Worm (Caenorhabditis elegans) whole organism, early embryonic: ENCODE measurements around the gene K03B8.6.

Source experiments
- B0310.2 ChIP-seq: sonication (generic microtip); optimal IDR thresholded peaks from 2 replicates; lab custom pipeline; 2016; ENCODE audit warnings: mild to moderate bottlenecking, missing genetic modification characterization, missing compliant biosample characterization
- aly-1 ChIP-seq: sonication (generic microtip); optimal IDR thresholded peaks from 2 replicates; lab custom pipeline; 2016; ENCODE audit warnings: missing genetic modification characterization, missing compliant biosample characterization
- pes-1 ChIP-seq: fragments of 200-800 bp; sonication (Bioruptor generic); IDR thresholded peaks from 2 replicates; pipeline ENCODE4 v1.3.6; 2022; ENCODE audit warnings: missing genetic modification reagents, missing genetic modification characterization, missing compliant biosample characterization

DNA sequence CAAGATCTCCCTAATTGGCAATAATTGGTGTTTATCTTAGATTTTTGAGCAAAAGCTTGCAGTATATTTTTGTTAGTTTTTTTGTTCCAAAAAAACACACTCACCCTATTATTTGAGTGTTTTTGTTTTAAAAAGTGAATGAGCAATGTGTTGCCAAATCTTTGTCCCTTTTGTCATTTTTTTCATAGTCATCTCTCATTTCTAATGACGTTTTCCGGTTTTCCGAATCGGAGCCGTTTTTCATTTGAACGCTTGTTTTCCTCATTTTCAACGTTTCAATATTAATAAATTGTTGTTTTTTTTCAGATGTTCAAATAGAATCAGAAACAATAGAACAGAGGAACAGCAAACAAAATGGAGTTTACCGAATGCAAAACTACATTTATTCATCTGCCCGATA is 31.1 kb downstream of the K03B8.6 start, which contains the start of gene dmsr-1:
- TF ChIP-seq B0310.2 (tag; lab: Kevin White, UChicago) (no peak), aly-1 (tag; lab: Kevin White, UChicago) (no peak), pes-1 (GFP tag; lab: Robert Waterston, UW) (no peak)
